Worm (Caenorhabditis elegans) whole organism, L1 larva: ENCODE results near the gene C36A4.10.

Experiments used
- C04F5.9 ChIP-seq: sonication (generic microtip); optimal IDR thresholded peaks from 2 replicates; lab custom pipeline; 2016; ENCODE audit warnings: missing genetic modification characterization, missing compliant biosample characterization
- C16A3.4 ChIP-seq: fragments of 150-350 bp; optimal IDR thresholded peaks from 2 replicates; lab custom pipeline; 2014; ENCODE audit warnings: missing biosample characterization, missing genetic modification characterization
- C34B4.2 ChIP-seq: sonication (generic microtip); optimal IDR thresholded peaks from 2 replicates; lab custom pipeline; 2017; ENCODE audit warnings: mild to moderate bottlenecking, missing genetic modification characterization, missing compliant biosample characterization
- Y116A8C.19 ChIP-seq: sonication (generic microtip); optimal IDR thresholded peaks from 2 replicates; lab custom pipeline; 2016; ENCODE audit warnings: missing compliant biosample characterization, missing genetic modification characterization, borderline replicate concordance
- alr-1 ChIP-seq: fragments of 200-800 bp; sonication (Bioruptor generic); optimal IDR thresholded peaks from 2 replicates; lab custom pipeline; 2018; ENCODE audit warnings: borderline replicate concordance, mild to moderate bottlenecking, missing genetic modification characterization, missing compliant biosample characterization
- aly-2 ChIP-seq: fragments of 150-350 bp; optimal IDR thresholded peaks from 2 replicates; lab custom pipeline; 2014; ENCODE audit warnings: missing biosample characterization, missing genetic modification characterization
- ama-1 ChIP-seq: fragments of 150-350 bp; optimal IDR thresholded peaks from 2 replicates; lab custom pipeline; 2014
- ceh-63 ChIP-seq: fragments of 200-800 bp; sonication (Bioruptor generic); optimal IDR thresholded peaks from 2 replicates; lab custom pipeline; 2018; ENCODE audit warnings: mild to moderate bottlenecking, missing genetic modification characterization, missing compliant biosample characterization
- ceh-8 ChIP-seq: fragments of 200-800 bp; sonication (Bioruptor generic); optimal IDR thresholded peaks from 2 replicates; lab custom pipeline; 2018; ENCODE audit warnings: mild to moderate bottlenecking, missing genetic modification characterization, moderate library complexity, missing compliant biosample characterization
- ceh-82 ChIP-seq, 3 experiments: fragments of 150-350 bp in 1 of 3; sonication (generic microtip) in 2 of 3; optimal IDR thresholded peaks; 2 replicates each; lab custom pipeline; 2014 to 2017; ENCODE audit warnings: missing biosample characterization in 3 of 3, missing genetic modification characterization in 3 of 3
- ceh-88 ChIP-seq: fragments of 200-800 bp; sonication (Bioruptor generic); IDR thresholded peaks from 2 replicates; pipeline ENCODE4 v1.3.6; 2022; ENCODE audit warnings: missing genetic modification characterization, missing compliant biosample characterization
- ceh-90 ChIP-seq: sonication (generic microtip); optimal IDR thresholded peaks from 2 replicates; lab custom pipeline; 2016; ENCODE audit warnings: missing genetic modification characterization, missing compliant biosample characterization
- ces-1 ChIP-seq: fragments of 150-350 bp; optimal IDR thresholded peaks from 2 replicates; lab custom pipeline; 2014; ENCODE audit warnings: missing biosample characterization, missing genetic modification reagents, missing genetic modification characterization
- dpl-1 ChIP-seq, 3 experiments: fragments of 150-350 bp in 2 of 3; sonication (generic microtip) in 1 of 3; optimal IDR thresholded peaks; 2 replicates each; lab custom pipeline; 2014 to 2017; ENCODE audit warnings: missing biosample characterization in 3 of 3, missing genetic modification characterization in 3 of 3, missing genetic modification reagents in 3 of 3
- dsc-1 ChIP-seq: sonication (generic microtip); optimal IDR thresholded peaks from 2 replicates; lab custom pipeline; 2016; ENCODE audit warnings: mild to moderate bottlenecking, missing genetic modification characterization, missing compliant biosample characterization
- efl-3 ChIP-seq: fragments of 200-800 bp; sonication (Bioruptor generic); optimal IDR thresholded peaks from 2 replicates; lab custom pipeline; 2018; ENCODE audit warnings: mild to moderate bottlenecking, missing genetic modification characterization, missing compliant biosample characterization
- egl-13 ChIP-seq: sonication (generic microtip); optimal IDR thresholded peaks from 2 replicates; lab custom pipeline; 2016; ENCODE audit warnings: missing genotype, missing genetic modification reagents, missing genetic modification characterization, missing compliant biosample characterization
- elt-2 ChIP-seq: sonication (generic microtip); optimal IDR thresholded peaks from 2 replicates; lab custom pipeline; 2016; ENCODE audit warnings: missing genetic modification characterization, mild to moderate bottlenecking, inconsistent platforms, missing compliant biosample characterization, missing genetic modification reagents
- elt-3 ChIP-seq, 6 experiments: fragments of 150-350 bp in 1 of 6; sonication (generic microtip); optimal IDR thresholded peaks; 2 replicates each; lab custom pipeline; 2017 to 2018; ENCODE audit warnings: missing biosample characterization in 6 of 6, missing genetic modification characterization in 6 of 6, inconsistent platforms in 1 of 6
- fkh-10 ChIP-seq: sonication (generic microtip); optimal IDR thresholded peaks from 2 replicates; lab custom pipeline; 2017; ENCODE audit warnings: missing biosample characterization, missing genetic modification reagents, missing genetic modification characterization
- fos-1 ChIP-seq: fragments of 150-350 bp; optimal IDR thresholded peaks from 2 replicates; lab custom pipeline; 2014; ENCODE audit warnings: missing biosample characterization, missing genetic modification characterization
- grh-1 ChIP-seq: fragments of 200-800 bp; sonication (Bioruptor generic); IDR thresholded peaks from 2 replicates; pipeline ENCODE4 v1.3.6; 2022; ENCODE audit warnings: missing genetic modification reagents, missing genetic modification characterization, missing compliant biosample characterization
- hlh-17 ChIP-seq: fragments of 200-800 bp; sonication (Bioruptor generic); optimal IDR thresholded peaks from 2 replicates; lab custom pipeline; 2018; ENCODE audit warnings: missing genetic modification characterization, mild to moderate bottlenecking, missing compliant biosample characterization, moderate library complexity, borderline replicate concordance
- irx-1 ChIP-seq: sonication (generic microtip); optimal IDR thresholded peaks from 2 replicates; lab custom pipeline; 2016; ENCODE audit warnings: missing genetic modification characterization, missing compliant biosample characterization
- isw-1 ChIP-seq: fragments of 200-800 bp; sonication (Bioruptor generic); IDR thresholded peaks from 2 replicates; pipeline ENCODE4 v1.3.6; 2022; ENCODE audit warnings: missing genetic modification characterization, missing compliant biosample characterization
- lin-14 ChIP-seq: fragments of 200-800 bp; sonication (Bioruptor generic); optimal IDR thresholded peaks from 2 replicates; lab custom pipeline; 2018; ENCODE audit warnings: mild to moderate bottlenecking, missing genetic modification characterization, moderate library complexity, missing compliant biosample characterization
- lin-15B ChIP-seq: fragments of 150-350 bp; sonication (generic microtip); optimal IDR thresholded peaks from 3 replicates; lab custom pipeline; 2014; ENCODE audit warnings: missing biosample characterization, missing genetic modification characterization
- lin-35 ChIP-seq, 2 experiments: fragments of 150-350 bp; optimal IDR thresholded peaks; 2 replicates each; lab custom pipeline; 2014; ENCODE audit warnings: missing biosample characterization in 2 of 2, missing genetic modification characterization in 2 of 2, missing genetic modification reagents in 2 of 2
- lin-39 ChIP-seq: fragments of 150-350 bp; optimal IDR thresholded peaks from 2 replicates; lab custom pipeline; 2014; ENCODE audit warnings: missing biosample characterization, missing genetic modification reagents, missing genetic modification characterization
- lsy-2 ChIP-seq, 2 experiments: fragments of 150-350 bp; optimal IDR thresholded peaks; 2 replicates each; lab custom pipeline; 2014; ENCODE audit warnings: missing biosample characterization in 2 of 2, missing genetic modification characterization in 2 of 2
- mef-2 ChIP-seq: fragments of 150-350 bp; optimal IDR thresholded peaks from 2 replicates; lab custom pipeline; 2014; ENCODE audit warnings: missing biosample characterization, missing genetic modification characterization
- mep-1 ChIP-seq: fragments of 150-350 bp; optimal IDR thresholded peaks from 2 replicates; lab custom pipeline; 2014; ENCODE audit warnings: missing biosample characterization, missing genetic modification characterization
- nhr-19 ChIP-seq: fragments of 200-800 bp; sonication (Bioruptor generic); conservative IDR thresholded peaks from 2 replicates; pipeline ENCODE4 v1.3.6; 2022; ENCODE audit warnings: missing genetic modification characterization, missing compliant biosample characterization
- nhr-20 ChIP-seq: sonication (generic microtip); optimal IDR thresholded peaks from 2 replicates; lab custom pipeline; 2016; ENCODE audit warnings: mild to moderate bottlenecking, missing genetic modification characterization, missing compliant biosample characterization
- nhr-237 ChIP-seq: fragments of 150-350 bp; optimal IDR thresholded peaks from 2 replicates; lab custom pipeline; 2014; ENCODE audit warnings: missing biosample characterization, missing genetic modification characterization
- nhr-76 ChIP-seq: sonication (generic microtip); optimal IDR thresholded peaks from 2 replicates; lab custom pipeline; 2017; ENCODE audit warnings: missing biosample characterization, missing genetic modification characterization
- nhr-84 ChIP-seq: sonication (generic microtip); optimal IDR thresholded peaks from 2 replicates; lab custom pipeline; 2017; ENCODE audit warnings: missing biosample characterization, missing genetic modification characterization
- nhr-85 ChIP-seq: sonication (generic microtip); peaks from one replicate; lab custom pipeline; 2016; ENCODE audit warnings: missing genetic modification characterization, inconsistent platforms, missing compliant biosample characterization
- pag-3 ChIP-seq: sonication (generic microtip); optimal IDR thresholded peaks from 2 replicates; lab custom pipeline; 2017; ENCODE audit warnings: missing genetic modification characterization, mild to moderate bottlenecking, missing compliant biosample characterization, antibody characterized with exemption, borderline replicate concordance; ENCODE audit not compliant: insufficient read depth
- pqm-1 ChIP-seq: sonication (generic microtip); optimal IDR thresholded peaks from 3 replicates; lab custom pipeline; 2017; ENCODE audit warnings: missing biosample characterization, missing genetic modification characterization
- rnt-1 ChIP-seq: sonication (generic microtip); optimal IDR thresholded peaks from 2 replicates; lab custom pipeline; 2016; ENCODE audit warnings: mild to moderate bottlenecking, missing genetic modification characterization, moderate library complexity, missing compliant biosample characterization
- skn-1 ChIP-seq: fragments of 150-350 bp; optimal IDR thresholded peaks from 2 replicates; lab custom pipeline; 2014; ENCODE audit warnings: missing biosample characterization, missing genetic modification characterization
- sup-37 ChIP-seq: fragments of 200-800 bp; sonication (Bioruptor generic); optimal IDR thresholded peaks from 2 replicates; lab custom pipeline; 2018; ENCODE audit warnings: mild to moderate bottlenecking, missing genetic modification characterization, missing compliant biosample characterization
- tbx-2 ChIP-seq: sonication (generic microtip); optimal IDR thresholded peaks from 2 replicates; lab custom pipeline; 2016; ENCODE audit warnings: missing genetic modification characterization, missing compliant biosample characterization
- tlp-1 ChIP-seq: fragments of 150-350 bp; optimal IDR thresholded peaks from 2 replicates; lab custom pipeline; 2014; ENCODE audit warnings: missing biosample characterization, missing genetic modification characterization
- unc-62 ChIP-seq: fragments of 150-350 bp; optimal IDR thresholded peaks from 2 replicates; lab custom pipeline; 2014; ENCODE audit warnings: missing biosample characterization, missing genetic modification reagents, missing genetic modification characterization
- unc-98 ChIP-seq: fragments of 200-800 bp; sonication (Bioruptor generic); IDR thresholded peaks from 2 replicates; pipeline ENCODE4 v1.3.6; 2022; ENCODE audit warnings: missing genetic modification characterization, missing compliant biosample characterization
- xbp-1 ChIP-seq: sonication (generic microtip); optimal IDR thresholded peaks from 2 replicates; lab custom pipeline; 2016; ENCODE audit warnings: missing genetic modification characterization, missing compliant biosample characterization
- zag-1 ChIP-seq: fragments of 150-350 bp; optimal IDR thresholded peaks from 2 replicates; lab custom pipeline; 2014; ENCODE audit warnings: missing biosample characterization, missing genetic modification characterization
- zip-4 ChIP-seq: fragments of 200-800 bp; sonication (Bioruptor generic); optimal IDR thresholded peaks from 2 replicates; lab custom pipeline; 2018; ENCODE audit warnings: mild to moderate bottlenecking, missing genetic modification characterization, moderate library complexity, missing compliant biosample characterization
- ztf-11 ChIP-seq, 2 experiments: sonication (generic microtip); optimal IDR thresholded peaks; 2 replicates each; lab custom pipeline; 2016 to 2017; ENCODE audit warnings: missing genetic modification characterization in 2 of 2, missing biosample characterization in 1 of 2, missing compliant biosample characterization in 1 of 2
- ztf-4 ChIP-seq: fragments of 150-350 bp; optimal IDR thresholded peaks from 2 replicates; lab custom pipeline; 2014; ENCODE audit warnings: missing biosample characterization, missing genetic modification characterization

C36A4.10 gene

ce11 chrIII:3801379-3801894 lies 29.8 kb downstream of the C36A4.10 start:
- TF ChIP-seq grh-1 (peak; percentile 90), zip-4 (GFP tag; lab: Kevin White, UChicago) (peak; percentile 73), zag-1 (tag; lab: Kevin White, UChicago) (peak; percentile 86), skn-1 (tag; lab: Kevin White, UChicago) (peak; percentile 90), aly-2 (tag; lab: Kevin White, UChicago) (peak; percentile 74), unc-98 (no peak), dsc-1 (tag; lab: Kevin White, UChicago) (peak; percentile 90), C04F5.9 (peak; percentile 43), unc-62 (GFP tag; lab: Kevin White, UChicago) (no peak), xbp-1 (peak; percentile 92), elt-3 (tag; optimal IDR thresholded peaks at IDR 0.05; lab: Kevin White, UChicago) (peak in 5 of 6 experiments; percentile 59 to 91 (median 81)), C16A3.4 (tag; lab: Kevin White, UChicago) (peak; percentile 91), tbx-2 (tag; lab: Kevin White, UChicago) (peak; percentile 99), pag-3 (tag; lab: Kevin White, UChicago) (peak; percentile 51), efl-3 (GFP tag; lab: Kevin White, UChicago) (no peak), ceh-63 (no peak), irx-1 (tag; lab: Kevin White, UChicago) (peak; percentile 90), ztf-11 (tag; optimal IDR thresholded peaks at IDR 0.05; lab: Kevin White, UChicago) (peak in 1 of 2 experiments; percentile 77), C34B4.2 (tag; lab: Kevin White, UChicago) (no peak), ceh-8 (GFP tag; lab: Kevin White, UChicago) (peak; percentile 89), mep-1 (tag; lab: Kevin White, UChicago) (peak; percentile 95), lsy-2 (tag; optimal IDR thresholded peaks at IDR 0.05; lab: Kevin White, UChicago) (peak; percentile 94 to 96), rnt-1 (tag; lab: Kevin White, UChicago) (peak; percentile 92), ceh-90 (no peak), hlh-17 (no peak), nhr-19 (GFP tag; lab: Robert Waterston, UW) (peak; percentile 95), nhr-20 (tag; lab: Kevin White, UChicago) (peak; percentile 98), elt-2 (tag; lab: Kevin White, UChicago) (peak; percentile 62), fkh-10 (peak; percentile 98), ces-1 (GFP tag; lab: Kevin White, UChicago) (no peak), mef-2 (tag; lab: Kevin White, UChicago) (peak; percentile 90), egl-13 (peak; percentile 83), ceh-88 (GFP tag; lab: Robert Waterston, UW) (peak; percentile 83), tlp-1 (tag; lab: Kevin White, UChicago) (no peak), isw-1 (GFP tag; lab: Robert Waterston, UW) (peak; percentile 90), ztf-4 (tag; lab: Kevin White, UChicago) (peak; percentile 97), nhr-85 (tag; lab: Kevin White, UChicago) (peak; percentile 98), ceh-82 (tag; optimal IDR thresholded peaks at IDR 0.05; lab: Kevin White, UChicago) (peak; percentile 78 to 97 (median 93)), dpl-1 (GFP tag; optimal IDR thresholded peaks at IDR 0.05; lab: Kevin White, UChicago) (peak; percentile 71 to 75 (median 74)), lin-35 (GFP tag; optimal IDR thresholded peaks at IDR 0.05; lab: Kevin White, UChicago) (peak; percentile 86 to 89), alr-1 (tag; lab: Kevin White, UChicago) (no peak), ama-1 (lab: Kevin White, UChicago) (peak; percentile 58), lin-39 (tag; lab: Kevin White, UChicago) (peak; percentile 77), lin-15B (tag; lab: Kevin White, UChicago) (peak; percentile 43), lin-14 (GFP tag; lab: Kevin White, UChicago) (peak; percentile 100), sup-37 (GFP tag; lab: Kevin White, UChicago) (peak; percentile 79), nhr-84 (tag; lab: Kevin White, UChicago) (no peak), Y116A8C.19 (no peak), pqm-1 (tag; lab: Kevin White, UChicago) (peak; percentile 57), fos-1 (tag; lab: Kevin White, UChicago) (peak; percentile 96), nhr-237 (peak; percentile 91), nhr-76 (tag; lab: Kevin White, UChicago) (no peak)
